Worm (Caenorhabditis elegans) whole organism, young adult: ENCODE results near the gene hcp-3.

Experiments used
- B0019.2 ChIP-seq: fragments of 200-800 bp; sonication (Bioruptor generic); conservative IDR thresholded peaks from 2 replicates; pipeline ENCODE4 v1.3.6; 2022; ENCODE audit warnings: missing genetic modification reagents, missing genetic modification characterization, missing compliant biosample characterization
- D2030.7 ChIP-seq: fragments of 200-800 bp; sonication (Bioruptor generic); IDR thresholded peaks from 2 replicates; pipeline ENCODE4 v1.3.6; 2022; ENCODE audit warnings: missing genetic modification reagents, missing genetic modification characterization, missing compliant biosample characterization
- F10E7.11 ChIP-seq: sonication (generic microtip); optimal IDR thresholded peaks from 2 replicates; lab custom pipeline; 2017; ENCODE audit warnings: mild to moderate bottlenecking, missing genetic modification characterization, moderate library complexity, missing compliant biosample characterization
- F33H1.4 ChIP-seq: fragments of 200-800 bp; sonication (Bioruptor generic); IDR thresholded peaks from 2 replicates; pipeline ENCODE4 v1.3.6; 2022; ENCODE audit warnings: missing genetic modification reagents, missing genetic modification characterization, missing compliant biosample characterization
- F52B5.7 ChIP-seq: sonication (generic microtip); optimal IDR thresholded peaks from 2 replicates; lab custom pipeline; 2016; ENCODE audit warnings: mild to moderate bottlenecking, missing genetic modification characterization, missing compliant biosample characterization
- K11D2.4 ChIP-seq: fragments of 200-800 bp; sonication (Bioruptor generic); IDR thresholded peaks from 2 replicates; pipeline ENCODE4 v1.3.6; 2022; ENCODE audit warnings: missing genetic modification reagents, missing genetic modification characterization, missing compliant biosample characterization
- K12H6.12 ChIP-seq: fragments of 200-800 bp; sonication (Bioruptor generic); optimal IDR thresholded peaks from 2 replicates; lab custom pipeline; 2018; ENCODE audit warnings: mild to moderate bottlenecking, missing genetic modification characterization, missing compliant biosample characterization
- aptf-3 ChIP-seq: fragments of 200-800 bp; sonication (Bioruptor generic); IDR thresholded peaks from 2 replicates; pipeline ENCODE4 v1.3.6; 2022; ENCODE audit warnings: missing genetic modification characterization, missing compliant biosample characterization
- attf-6 ChIP-seq: fragments of 200-800 bp; sonication (Bioruptor generic); IDR thresholded peaks from 2 replicates; pipeline ENCODE4 v1.3.6; 2022; ENCODE audit warnings: missing genetic modification reagents, missing genetic modification characterization, missing compliant biosample characterization
- ccch-3 ChIP-seq: fragments of 200-800 bp; sonication (Bioruptor generic); optimal IDR thresholded peaks from 2 replicates; lab custom pipeline; 2018; ENCODE audit warnings: mild to moderate bottlenecking, missing genetic modification characterization, missing compliant biosample characterization
- cebp-1 ChIP-seq, 2 experiments: fragments of 200-800 bp in 1 of 2; sonication (Bioruptor generic) in 1 of 2; sonication (generic microtip) in 1 of 2; IDR thresholded peaks in 1 of 2; optimal IDR thresholded peaks in 1 of 2; 2 replicates each; pipeline versions ENCODE4 v1.3.6 to Lab custom; 2017 to 2022; ENCODE audit warnings: missing compliant biosample characterization in 2 of 2, missing genetic modification characterization in 2 of 2, mild to moderate bottlenecking in 1 of 2, missing genetic modification reagents in 1 of 2, moderate library complexity in 1 of 2
- ceh-40 ChIP-seq: fragments of 200-800 bp; sonication (Bioruptor generic); IDR thresholded peaks from 2 replicates; pipeline ENCODE4 v1.3.6; 2022; ENCODE audit warnings: missing genetic modification characterization, missing compliant biosample characterization
- die-1 ChIP-seq: sonication (generic microtip); optimal IDR thresholded peaks from 2 replicates; lab custom pipeline; 2016; ENCODE audit warnings: missing genotype, mild to moderate bottlenecking, missing genetic modification characterization, missing compliant biosample characterization
- dox-1 ChIP-seq: fragments of 200-800 bp; sonication (Bioruptor generic); IDR thresholded peaks from 2 replicates; pipeline ENCODE4 v1.3.6; 2022; ENCODE audit warnings: missing genetic modification reagents, missing genetic modification characterization, missing compliant biosample characterization
- dpff-1 ChIP-seq: sonication (generic microtip); optimal IDR thresholded peaks from 2 replicates; lab custom pipeline; 2017; ENCODE audit warnings: mild to moderate bottlenecking, missing genetic modification characterization, missing compliant biosample characterization
- egrh-3 ChIP-seq: fragments of 200-800 bp; sonication (Bioruptor generic); IDR thresholded peaks from 2 replicates; pipeline ENCODE4 v1.3.6; 2022; ENCODE audit warnings: missing genetic modification reagents, missing genetic modification characterization, missing compliant biosample characterization
- ekl-4 ChIP-seq: fragments of 200-800 bp; sonication (Bioruptor generic); IDR thresholded peaks from 2 replicates; pipeline ENCODE4 v1.3.6; 2022; ENCODE audit warnings: missing genetic modification reagents, missing genetic modification characterization, missing compliant biosample characterization
- ets-4 ChIP-seq: fragments of 200-800 bp; sonication (Bioruptor generic); optimal IDR thresholded peaks from 2 replicates; lab custom pipeline; 2018; ENCODE audit warnings: mild to moderate bottlenecking, missing genetic modification characterization, missing compliant biosample characterization
- gei-17 ChIP-seq: fragments of 200-800 bp; sonication (Bioruptor generic); optimal IDR thresholded peaks from 2 replicates; lab custom pipeline; 2018; ENCODE audit warnings: mild to moderate bottlenecking, missing genetic modification characterization, missing compliant biosample characterization
- hsf-1 ChIP-seq: fragments of 200-800 bp; sonication (Bioruptor generic); IDR thresholded peaks from 2 replicates; pipeline ENCODE4 v1.3.6; 2022; ENCODE audit warnings: missing genetic modification reagents, missing genetic modification characterization, missing compliant biosample characterization
- lsy-27 ChIP-seq: sonication (generic microtip); optimal IDR thresholded peaks from 2 replicates; lab custom pipeline; 2017; ENCODE audit warnings: missing genetic modification characterization, mild to moderate bottlenecking, missing compliant biosample characterization, antibody characterized with exemption, missing genotype, borderline replicate concordance; ENCODE audit not compliant: insufficient read depth
- mcd-1 ChIP-seq: fragments of 200-800 bp; sonication (Bioruptor generic); IDR thresholded peaks from 2 replicates; pipeline ENCODE4 v1.3.6; 2022; ENCODE audit warnings: missing genetic modification reagents, missing genetic modification characterization, missing compliant biosample characterization
- nfyb-1 ChIP-seq: fragments of 200-800 bp; sonication (Bioruptor generic); IDR thresholded peaks from 2 replicates; pipeline ENCODE4 v1.3.6; 2022; ENCODE audit warnings: missing genetic modification reagents, missing genetic modification characterization, missing compliant biosample characterization
- nhr-179 ChIP-seq: sonication (generic microtip); optimal IDR thresholded peaks from 2 replicates; lab custom pipeline; 2016; ENCODE audit warnings: mild to moderate bottlenecking, missing genetic modification characterization, missing compliant biosample characterization
- nhr-80 ChIP-seq: sonication (generic microtip); optimal IDR thresholded peaks from 2 replicates; lab custom pipeline; 2016; ENCODE audit warnings: missing genetic modification characterization, missing compliant biosample characterization
- rec-8 ChIP-seq, 2 experiments: sonication (generic microtip); optimal IDR thresholded peaks; 2 replicates each; lab custom pipeline; 2016; ENCODE audit warnings: mild to moderate bottlenecking in 2 of 2, missing genetic modification characterization in 2 of 2, missing genetic modification reagents in 2 of 2, missing genotype in 2 of 2, missing biosample characterization in 1 of 2, missing compliant biosample characterization in 1 of 2, moderate library complexity in 1 of 2
- repo-1 ChIP-seq: sonication (generic microtip); optimal IDR thresholded peaks from 2 replicates; lab custom pipeline; 2017; ENCODE audit warnings: mild to moderate bottlenecking, missing genetic modification characterization, missing compliant biosample characterization
- sea-2 ChIP-seq: fragments of 200-800 bp; sonication (Bioruptor generic); IDR thresholded peaks from 2 replicates; pipeline ENCODE4 v1.3.6; 2022; ENCODE audit warnings: missing genetic modification characterization, missing compliant biosample characterization
- snpc-3.4 ChIP-seq: sonication (generic microtip); optimal IDR thresholded peaks from 2 replicates; lab custom pipeline; 2017; ENCODE audit warnings: missing genetic modification characterization, mild to moderate bottlenecking, missing compliant biosample characterization, antibody characterized with exemption, moderate library complexity, missing genotype, missing genetic modification reagents
- snpc-4 ChIP-seq, 5 experiments: fragments of 150-350 bp in 1 of 5; sonication (generic microtip) in 4 of 5; optimal IDR thresholded peaks; 2 replicates each; lab custom pipeline; 2014 to 2018; ENCODE audit warnings: missing genetic modification characterization in 5 of 5, missing biosample characterization in 3 of 5, antibody characterized with exemption in 2 of 5, mild to moderate bottlenecking in 2 of 5, missing compliant biosample characterization in 2 of 5, missing genotype in 2 of 5, moderate library complexity in 2 of 5, missing genetic modification reagents in 1 of 5
- sptf-2 ChIP-seq: fragments of 200-800 bp; sonication (Bioruptor generic); optimal IDR thresholded peaks from 2 replicates; lab custom pipeline; 2018; ENCODE audit warnings: mild to moderate bottlenecking, missing genetic modification characterization, missing compliant biosample characterization
- unc-130 ChIP-seq: sonication (generic microtip); optimal IDR thresholded peaks from 2 replicates; lab custom pipeline; 2016; ENCODE audit warnings: missing genetic modification reagents, missing genetic modification characterization, missing compliant biosample characterization
- unc-62 ChIP-seq: fragments of 150-350 bp; optimal IDR thresholded peaks from 2 replicates; lab custom pipeline; 2014; ENCODE audit warnings: missing biosample characterization, missing genetic modification reagents, missing genetic modification characterization
- zfh-2 ChIP-seq: fragments of 200-800 bp; sonication (Bioruptor generic); conservative IDR thresholded peaks from 2 replicates; pipeline ENCODE4 v1.3.6; 2022; ENCODE audit warnings: missing genetic modification reagents, missing genetic modification characterization, missing compliant biosample characterization
- zim-3 ChIP-seq: sonication (generic microtip); optimal IDR thresholded peaks from 2 replicates; lab custom pipeline; 2017; ENCODE audit warnings: mild to moderate bottlenecking, missing genetic modification characterization, moderate library complexity, missing compliant biosample characterization
- ztf-18 ChIP-seq: sonication (generic microtip); optimal IDR thresholded peaks from 2 replicates; lab custom pipeline; 2016; ENCODE audit warnings: missing genotype, mild to moderate bottlenecking, missing genetic modification characterization, missing compliant biosample characterization
- ztf-28 ChIP-seq: fragments of 200-800 bp; sonication (Bioruptor generic); IDR thresholded peaks from 2 replicates; pipeline ENCODE4 v1.3.6; 2022; ENCODE audit warnings: missing genetic modification reagents, missing genetic modification characterization, missing compliant biosample characterization
- ztf-3 ChIP-seq: fragments of 200-800 bp; sonication (Bioruptor generic); optimal IDR thresholded peaks from 2 replicates; lab custom pipeline; 2018; ENCODE audit warnings: mild to moderate bottlenecking, missing genetic modification characterization, missing compliant biosample characterization

Gene hcp-3

ce11 chrIII:9626602-9627001, 10.3 kb upstream of the hcp-3 start (continued):
- TF ChIP-seq ets-4 (GFP tag; lab: Kevin White, UChicago) (no peak), attf-6 (GFP tag; lab: Robert Waterston, UW) (no peak), repo-1 (tag; lab: Kevin White, UChicago) (no peak), nhr-80 (no peak), ccch-3 (GFP tag; lab: Kevin White, UChicago) (no peak), F33H1.4 (GFP tag; lab: Robert Waterston, UW) (no peak), mcd-1 (GFP tag; lab: Robert Waterston, UW) (peak; percentile 36; the same call in 1 of the 2 replicates), snpc-3.4 (no peak), K11D2.4 (GFP tag; lab: Robert Waterston, UW) (0 out of 2 replicates have a peak, but pooled peaks have one; percentile 15), nfyb-1 (GFP tag; lab: Robert Waterston, UW) (no peak), die-1 (tag; lab: Kevin White, UChicago) (no peak), ekl-4 (GFP tag; lab: Robert Waterston, UW) (0 out of 2 replicates have a peak, but pooled peaks have one; percentile 50), cebp-1 (GFP tag; IDR thresholded peaks at IDR 0.05; lab: Robert Waterston, UW) (no peak), cebp-1 (tag; optimal IDR thresholded peaks at IDR 0.05; lab: Kevin White, UChicago) (peak; percentile 46), ztf-18 (tag; lab: Kevin White, UChicago) (no peak), unc-130 (GFP tag; lab: Kevin White, UChicago) (no peak), K12H6.12 (tag; lab: Kevin White, UChicago) (no peak), snpc-4 (GFP tag; optimal IDR thresholded peaks at IDR 0.05; lab: Kevin White, UChicago) (no peak), snpc-4 (tag; optimal IDR thresholded peaks at IDR 0.05; lab: Kevin White, UChicago) (no peak), sptf-2 (no peak), nhr-179 (tag; lab: Kevin White, UChicago) (no peak), aptf-3 (GFP tag; lab: Robert Waterston, UW) (no peak), rec-8 (tag; optimal IDR thresholded peaks at IDR 0.05; lab: Kevin White, UChicago) (no peak), D2030.7 (no peak)

DNA sequence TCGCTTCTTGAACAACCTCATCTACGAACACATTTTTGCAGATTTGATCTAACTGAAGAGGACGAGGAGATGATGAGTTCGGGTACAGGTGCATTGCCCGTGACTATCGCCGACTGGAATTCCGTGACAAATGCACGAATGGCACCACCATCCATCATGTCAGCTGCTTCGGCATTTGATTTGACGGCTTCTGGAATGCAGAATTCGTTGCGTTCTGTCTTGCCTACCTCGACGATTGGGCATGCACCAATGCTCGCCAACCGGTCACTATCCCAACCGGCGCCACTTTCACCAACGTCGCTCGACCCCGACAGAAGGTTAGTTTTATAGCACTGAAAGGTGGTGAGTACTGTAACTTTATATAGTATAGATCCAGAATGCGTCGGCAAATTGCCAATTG, 7.2 kb upstream of the hcp-3 start:
- no peak for TF ChIP-seq zim-3 (tag; lab: Kevin White, UChicago)
- TF ChIP-seq lsy-27 = no peak
- no peak for TF ChIP-seq ekl-4 (GFP tag; lab: Robert Waterston, UW)
- no peak for TF ChIP-seq nhr-80
- no peak for TF ChIP-seq egrh-3 (GFP tag; lab: Robert Waterston, UW)
- no peak for TF ChIP-seq ceh-40 (GFP tag; lab: Robert Waterston, UW)
- TF ChIP-seq ztf-3 (GFP tag; lab: Kevin White, UChicago) = no peak
- TF ChIP-seq sea-2 = no peak
- TF ChIP-seq gei-17 (GFP tag; lab: Kevin White, UChicago) = no peak
- TF ChIP-seq unc-62 (GFP tag; lab: Kevin White, UChicago) = no peak
- 0 out of 2 replicates have a peak, but pooled peaks have one; percentile 47 for TF ChIP-seq ztf-28 (GFP tag; lab: Robert Waterston, UW)
- TF ChIP-seq dpff-1 (tag; lab: Kevin White, UChicago) = no peak
- TF ChIP-seq dox-1 (GFP tag; lab: Robert Waterston, UW) = peak; percentile 21; the same call in 1 of the 2 replicates
- TF ChIP-seq hsf-1 (GFP tag; lab: Robert Waterston, UW) = no peak
- peak; percentile 2 for TF ChIP-seq K12H6.12 (tag; lab: Kevin White, UChicago)
- TF ChIP-seq zfh-2 (GFP tag; lab: Robert Waterston, UW) = peak; percentile 46; the same call in 1 of the 2 replicates
- no peak for TF ChIP-seq F10E7.11 (tag; lab: Kevin White, UChicago)
- peak; percentile 47 for TF ChIP-seq F52B5.7 (tag; lab: Kevin White, UChicago)
- no peak for TF ChIP-seq snpc-3.4
- TF ChIP-seq repo-1 (tag; lab: Kevin White, UChicago) = peak; percentile 59
- TF ChIP-seq B0019.2 (GFP tag; lab: Robert Waterston, UW) = no peak
